Fruit fly (Drosophila melanogaster): Measurements from ENCODE around the gene Pcmt.

DNA sequence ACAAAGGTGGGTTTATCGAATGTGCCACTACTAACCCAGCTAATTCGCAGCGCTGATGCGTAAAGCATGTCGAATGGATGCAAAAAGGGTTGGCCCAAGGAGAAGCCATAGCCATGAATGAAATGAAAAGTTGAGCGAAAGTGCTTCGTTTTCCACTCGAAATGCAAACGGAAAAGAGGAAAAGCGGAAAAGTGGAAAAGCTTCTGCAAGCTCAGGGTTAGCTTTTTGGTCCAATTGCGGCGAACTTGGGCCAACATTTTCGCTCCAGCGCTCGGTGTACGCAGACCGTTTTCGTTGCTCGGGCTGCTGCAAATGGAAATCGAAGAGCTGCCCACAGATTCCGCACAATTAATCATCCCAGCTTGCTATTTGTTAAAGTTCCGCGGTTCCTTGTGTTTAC, 29.3 kb downstream of the Pcmt start:
- TF ChIP-seq psq (optimal IDR thresholded peaks at IDR 0.05) = no peak
- no peak for TF ChIP-seq h (optimal IDR thresholded peaks at IDR 0.05)
- TF ChIP-seq ttk (optimal IDR thresholded peaks at IDR 0.05) = no peak
- no peak for TF ChIP-seq Sin3A (optimal IDR thresholded peaks at IDR 0.05)
- TF ChIP-seq Myc (optimal IDR thresholded peaks at IDR 0.05) = no peak
